Fruit fly (Drosophila melanogaster): ENCODE measurements around the gene CG5167.
A peak's percentile ranks its signal among the peaks of the same experiment; 100 is the strongest.

CG5167 gene

DNA sequence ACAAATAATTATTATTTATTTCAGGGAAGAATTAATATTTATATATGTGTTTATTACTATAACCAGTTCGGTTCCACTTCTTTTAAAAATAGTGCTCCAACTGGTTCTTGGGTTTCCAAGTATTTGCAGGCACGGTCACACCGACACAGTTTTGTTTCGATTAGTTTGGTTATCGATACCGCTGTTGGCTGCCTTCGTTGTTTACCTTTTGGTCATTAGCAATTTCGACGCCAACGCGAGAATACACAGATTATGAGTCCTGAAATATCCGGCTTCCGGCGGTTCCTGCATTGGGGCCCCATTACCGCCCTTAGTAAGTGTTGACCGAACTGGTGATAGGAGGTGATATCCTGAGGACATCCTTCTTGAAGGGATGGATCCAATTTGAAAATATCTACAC, 1.8 kb downstream of the CG5167 start, which contains the start of gene CG5196 (continued):
- no peak for TF ChIP-seq Oli (tag; optimal IDR thresholded peaks at IDR 0.05)
- TF ChIP-seq CG2875 (GFP tag; optimal IDR thresholded peaks at IDR 0.05) = no peak
- TF ChIP-seq zen2 (GFP tag; IDR thresholded peaks at IDR 0.05; ENCODE audit: partially characterized antibody) = peak; percentile 74
- no peak for TF ChIP-seq CG17912 (GFP tag; optimal IDR thresholded peaks at IDR 0.05)
- TF ChIP-seq CG18476 (GFP tag; optimal IDR thresholded peaks at IDR 0.05) = no peak
- peak; percentile 80 for TF ChIP-seq Dp (GFP tag; optimal IDR thresholded peaks at IDR 0.05)
- peak; percentile 20; the same call in 1 of the 2 replicates for TF ChIP-seq sob (GFP tag; IDR thresholded peaks at IDR 0.05)
- peak; percentile 61; the same call in 2 of the 3 replicates for TF ChIP-seq vnd (GFP tag; IDR thresholded peaks at IDR 0.05; ENCODE audit: partially characterized antibody)
- TF ChIP-seq pan (optimal IDR thresholded peaks at IDR 0.05) = no peak
- no peak for TF ChIP-seq pan (GFP tag; optimal IDR thresholded peaks at IDR 0.05 in 1 of 2, IDR thresholded peaks at IDR 0.05 in 1 of 2)
- no peak for TF ChIP-seq CG7839 (tag; optimal IDR thresholded peaks at IDR 0.05)
- peak; percentile 13 for TF ChIP-seq her (GFP tag; optimal IDR thresholded peaks at IDR 0.05)
- TF ChIP-seq CG15601 (tag; optimal IDR thresholded peaks at IDR 0.05) = no peak
- no peak for TF ChIP-seq CG2889 (GFP tag; IDR thresholded peaks at IDR 0.05)
- no peak for TF ChIP-seq ro (GFP tag; IDR thresholded peaks at IDR 0.05)
- peak; percentile 1 for TF ChIP-seq D19A (tag; optimal IDR thresholded peaks at IDR 0.05)
- TF ChIP-seq Ssrp (tag; optimal IDR thresholded peaks at IDR 0.05) = no peak
- TF ChIP-seq pzg (GFP tag; optimal IDR thresholded peaks at IDR 0.05) = peak; percentile 86
- TF ChIP-seq Bteb2 (GFP tag; optimal IDR thresholded peaks at IDR 0.05) = no peak
- peak in 1 of 2 experiments; percentile 53 for TF ChIP-seq insv (GFP tag; optimal IDR thresholded peaks at IDR 0.05)
- TF ChIP-seq CG4360 (GFP tag; IDR thresholded peaks at IDR 0.05) = no peak
- TF ChIP-seq slou (GFP tag; optimal IDR thresholded peaks at IDR 0.05) = no peak
- TF ChIP-seq Ada2b (GFP tag; IDR thresholded peaks at IDR 0.05) = no peak
- no peak for TF ChIP-seq CG3407 (GFP tag; optimal IDR thresholded peaks at IDR 0.05)
- TF ChIP-seq CG5180 (GFP tag; optimal IDR thresholded peaks at IDR 0.05) = no peak
- no peak for TF ChIP-seq H15 (GFP tag; IDR thresholded peaks at IDR 0.05)
- TF ChIP-seq Bgb (GFP tag; IDR thresholded peaks at IDR 0.05; ENCODE audit: partially characterized antibody) = peak; percentile 84
- TF ChIP-seq CG2120 (GFP tag; optimal IDR thresholded peaks at IDR 0.05) = peak; percentile 23
- no peak for TF ChIP-seq twi (tag; optimal IDR thresholded peaks at IDR 0.05)
- no peak for TF ChIP-seq hb (GFP tag; IDR thresholded peaks at IDR 0.05; ENCODE audit: partially characterized antibody)
- no peak for TF ChIP-seq Atf-2 (GFP tag; optimal IDR thresholded peaks at IDR 0.05)
- peak; percentile 77 for TF ChIP-seq bbx (GFP tag; IDR thresholded peaks at IDR 0.05; ENCODE audit: partially characterized antibody)
- TF ChIP-seq CG18764 (GFP tag; optimal IDR thresholded peaks at IDR 0.05) = no peak
- no peak for TF ChIP-seq HHEX (GFP tag; optimal IDR thresholded peaks at IDR 0.05)
- TF ChIP-seq al (GFP tag; IDR thresholded peaks at IDR 0.05) = no peak
- no peak for TF ChIP-seq CG31388 (GFP tag; optimal IDR thresholded peaks at IDR 0.05)
- TF ChIP-seq D19B (GFP tag; optimal IDR thresholded peaks at IDR 0.05) = no peak
- no peak for TF ChIP-seq CG2678 (tag; optimal IDR thresholded peaks at IDR 0.05)
- TF ChIP-seq Mes4 (GFP tag; optimal IDR thresholded peaks at IDR 0.05) = no peak
- TF ChIP-seq wdn (GFP tag; IDR thresholded peaks at IDR 0.05) = no peak
- peak; percentile 49 for TF ChIP-seq HLHmδ (GFP tag; optimal IDR thresholded peaks at IDR 0.05)
- no peak for TF ChIP-seq Chrac-16 (GFP tag; optimal IDR thresholded peaks at IDR 0.05)
- no peak for TF ChIP-seq Dip2 (GFP tag; IDR thresholded peaks at IDR 0.05)
- TF ChIP-seq CG7372 (GFP tag; IDR thresholded peaks at IDR 0.05) = no peak
- TF ChIP-seq ap (GFP tag; IDR thresholded peaks at IDR 0.05) = no peak
- no peak for TF ChIP-seq NFAT (GFP tag; IDR thresholded peaks at IDR 0.05)
- no peak for TF ChIP-seq CG9932 (GFP tag; IDR thresholded peaks at IDR 0.05)
- TF ChIP-seq pum (GFP tag; optimal IDR thresholded peaks at IDR 0.05) = no peak
- TF ChIP-seq bab2 (GFP tag; optimal IDR thresholded peaks at IDR 0.05) = no peak
- no peak for TF ChIP-seq CG6689 (GFP tag; IDR thresholded peaks at IDR 0.05)
- TF ChIP-seq CG4820 (GFP tag; optimal IDR thresholded peaks at IDR 0.05) = peak; percentile 17

Measured in whole organism, embryonic.